Worm (Caenorhabditis elegans): ENCODE data around the gene nhr-105.

Gene nhr-105

ce11 chrIV:7016502-7016901 is 33.5 kb upstream of the nhr-105 start (continued):
- TF ChIP-seq unc-130 (tag; optimal IDR thresholded peaks at IDR 0.05) = no peak
- no peak for TF ChIP-seq aly-2 (tag; optimal IDR thresholded peaks at IDR 0.05)
- TF ChIP-seq lin-35 (GFP tag; optimal IDR thresholded peaks at IDR 0.05) = peak; percentile 27 to 44
- no peak for TF ChIP-seq vab-15 (tag; optimal IDR thresholded peaks at IDR 0.05)
- TF ChIP-seq C34B4.2 (tag; optimal IDR thresholded peaks at IDR 0.05) = no peak
- TF ChIP-seq unc-86 (tag; optimal IDR thresholded peaks at IDR 0.05) = peak; percentile 50
- TF ChIP-seq nhr-12 (tag; optimal IDR thresholded peaks at IDR 0.05) = no peak
- TF ChIP-seq sox-4 (tag; optimal IDR thresholded peaks at IDR 0.05) = no peak
- TF ChIP-seq irx-1 (tag; optimal IDR thresholded peaks at IDR 0.05) = peak; percentile 44
- TF ChIP-seq zag-1 (tag; optimal IDR thresholded peaks at IDR 0.05) = no peak
- TF ChIP-seq nhr-85 (tag) = peak; percentile 83
- TF ChIP-seq nhr-76 (tag; optimal IDR thresholded peaks at IDR 0.05) = no peak
- TF ChIP-seq ceh-8 (GFP tag; optimal IDR thresholded peaks at IDR 0.05) = no peak
- no peak for TF ChIP-seq ama-1 (optimal IDR thresholded peaks at IDR 0.05)
- peak; percentile 9 for TF ChIP-seq C16A3.4 (tag; optimal IDR thresholded peaks at IDR 0.05)
- no peak for TF ChIP-seq egl-13 (tag; optimal IDR thresholded peaks at IDR 0.05)
- peak; percentile 40 for TF ChIP-seq lin-13 (GFP tag; optimal IDR thresholded peaks at IDR 0.05)
- TF ChIP-seq jun-1 (tag; optimal IDR thresholded peaks at IDR 0.05) = peak; percentile 49
- peak; percentile 25; the same call in 1 of the 2 replicates for TF ChIP-seq isw-1 (GFP tag; IDR thresholded peaks at IDR 0.05)
- TF ChIP-seq lin-39 (tag; optimal IDR thresholded peaks at IDR 0.05) = no peak
- TF ChIP-seq tlp-1 (tag; optimal IDR thresholded peaks at IDR 0.05) = no peak
- TF ChIP-seq dsc-1 (tag; optimal IDR thresholded peaks at IDR 0.05) = peak; percentile 45
- no peak for TF ChIP-seq ceh-88 (GFP tag; IDR thresholded peaks at IDR 0.05)
- TF ChIP-seq mef-2 (tag; optimal IDR thresholded peaks at IDR 0.05) = no peak
- TF ChIP-seq hlh-4 (tag; optimal IDR thresholded peaks at IDR 0.05) = no peak
- no peak for TF ChIP-seq nhr-19 (GFP tag; conservative IDR thresholded peaks at IDR 0.05)
- peak; percentile 62 for TF ChIP-seq fkh-8 (tag; optimal IDR thresholded peaks at IDR 0.05)
- no peak for TF ChIP-seq sup-37 (GFP tag; optimal IDR thresholded peaks at IDR 0.05)
- TF ChIP-seq Y116A8C.19 (tag; optimal IDR thresholded peaks at IDR 0.05; ENCODE audit: borderline replicate concordance) = no peak
- peak in 1 of 3 experiments; percentile 29 for TF ChIP-seq ceh-82 (tag; optimal IDR thresholded peaks at IDR 0.05)
- peak; percentile 52 to 55 for TF ChIP-seq efl-1 (optimal IDR thresholded peaks at IDR 0.05)
- TF ChIP-seq efl-1 (GFP tag; optimal IDR thresholded peaks at IDR 0.05 in 1 of 2) = peak; percentile 13 to 75
- TF ChIP-seq mdl-1 (tag; optimal IDR thresholded peaks at IDR 0.05) = peak in 1 of 2 experiments; percentile 32
- no peak for TF ChIP-seq nhr-90 (tag; optimal IDR thresholded peaks at IDR 0.05; ENCODE audit: poor library complexity)
- TF ChIP-seq F16B12.6 (tag; optimal IDR thresholded peaks at IDR 0.05) = no peak
- TF ChIP-seq nhr-11 (tag; optimal IDR thresholded peaks at IDR 0.05) = no peak

ce11 chrIV:7017123-7017674 is 32.8 kb upstream of the nhr-105 start, which contains the start of gene gldi-4:
TSS of gene gldi-4 (plus strand) at chrIV:7017624.
- TF ChIP-seq hpl-2 (GFP tag; optimal IDR thresholded peaks at IDR 0.05) = no peak
- TF ChIP-seq nhr-20 (tag; optimal IDR thresholded peaks at IDR 0.05) = no peak
- no peak for TF ChIP-seq lin-13 (GFP tag; optimal IDR thresholded peaks at IDR 0.05)
- TF ChIP-seq skn-1 (tag; optimal IDR thresholded peaks at IDR 0.05) = no peak
- TF ChIP-seq ceh-90 (tag; optimal IDR thresholded peaks at IDR 0.05) = no peak
- TF ChIP-seq sox-4 (tag; optimal IDR thresholded peaks at IDR 0.05) = no peak
- TF ChIP-seq nhr-12 (tag; optimal IDR thresholded peaks at IDR 0.05) = no peak
- no peak for TF ChIP-seq nhr-28 (tag; optimal IDR thresholded peaks at IDR 0.05)
- TF ChIP-seq rnt-1 (tag; optimal IDR thresholded peaks at IDR 0.05) = no peak

ce11 chrIV:7018623-7019022 is 31.3 kb upstream of the nhr-105 start:
- TF ChIP-seq lin-14 (GFP tag; optimal IDR thresholded peaks at IDR 0.05) (peak; percentile 36), fkh-10 (GFP tag; optimal IDR thresholded peaks at IDR 0.05) (peak; percentile 94), nhr-85 (tag) (no peak)
